Fruit fly (Drosophila melanogaster): ENCODE results near the gene CG42824.

DNA sequence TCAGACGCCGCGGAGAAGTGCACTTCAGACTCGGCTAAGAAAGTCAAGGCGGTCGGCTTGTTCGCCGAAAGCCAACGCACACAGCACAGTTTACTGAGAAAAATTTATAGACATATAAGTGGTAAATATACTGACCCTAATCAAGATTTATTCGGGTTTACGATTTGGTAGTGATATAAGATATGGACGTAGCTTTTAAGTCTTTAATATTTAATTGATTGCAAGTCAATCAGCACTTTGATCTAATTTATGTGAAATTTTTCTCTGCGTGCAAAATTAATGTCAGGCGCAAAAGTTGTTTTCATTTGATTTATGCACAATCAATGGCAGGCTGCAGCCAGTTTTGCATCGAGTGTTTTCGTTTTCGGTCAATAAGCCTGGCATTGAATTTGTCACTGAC, 24.2 kb upstream of the CG42824 start:
- no peak for TF ChIP-seq cyc (GFP tag; optimal IDR thresholded peaks at IDR 0.05)
- TF ChIP-seq dsx (GFP tag; optimal IDR thresholded peaks at IDR 0.05; ENCODE audit: poor library complexity, severe bottlenecking) = no peak
- no peak for TF ChIP-seq vri (GFP tag; optimal IDR thresholded peaks at IDR 0.05)
- peak; percentile 23 for TF ChIP-seq net (GFP tag; optimal IDR thresholded peaks at IDR 0.05)
